Worm (Caenorhabditis elegans) whole organism, midembryonic: ENCODE results near the gene mdt-10.

ENCODE experiments used
- T22C8.4 ChIP-seq: fragments of 200-800 bp; sonication (Bioruptor generic); IDR thresholded peaks from 2 replicates; pipeline ENCODE4 v1.3.6; 2022; ENCODE audit warnings: missing genetic modification characterization, missing compliant biosample characterization
- cog-1 ChIP-seq: sonication (generic microtip); optimal IDR thresholded peaks from 2 replicates; lab custom pipeline; 2016; ENCODE audit warnings: missing genetic modification characterization, missing compliant biosample characterization
- flt-1 ChIP-seq: fragments of 200-800 bp; sonication (Bioruptor generic); IDR thresholded peaks from 2 replicates; pipeline ENCODE4 v1.3.6; 2022; ENCODE audit warnings: missing genetic modification characterization, missing compliant biosample characterization
- klf-2 ChIP-seq: fragments of 200-800 bp; sonication (Bioruptor generic); conservative IDR thresholded peaks from 2 replicates; pipeline ENCODE4 v1.3.6; 2022; ENCODE audit warnings: missing genetic modification reagents, missing genetic modification characterization, missing compliant biosample characterization
- med-1 ChIP-seq: sonication (generic microtip); optimal IDR thresholded peaks from 2 replicates; lab custom pipeline; 2017; ENCODE audit warnings: missing genetic modification characterization, mild to moderate bottlenecking, missing compliant biosample characterization, antibody characterized with exemption, missing genetic modification reagents; ENCODE audit not compliant: insufficient read depth
- tab-1 ChIP-seq: fragments of 200-800 bp; sonication (Bioruptor generic); IDR thresholded peaks from 2 replicates; pipeline ENCODE4 v1.3.6; 2022; ENCODE audit warnings: missing genetic modification characterization, missing compliant biosample characterization
- ztf-23 ChIP-seq: fragments of 200-800 bp; sonication (Bioruptor generic); IDR thresholded peaks from 2 replicates; pipeline ENCODE4 v1.3.6; 2022; ENCODE audit warnings: missing genetic modification reagents, missing genetic modification characterization, missing compliant biosample characterization

DNA sequence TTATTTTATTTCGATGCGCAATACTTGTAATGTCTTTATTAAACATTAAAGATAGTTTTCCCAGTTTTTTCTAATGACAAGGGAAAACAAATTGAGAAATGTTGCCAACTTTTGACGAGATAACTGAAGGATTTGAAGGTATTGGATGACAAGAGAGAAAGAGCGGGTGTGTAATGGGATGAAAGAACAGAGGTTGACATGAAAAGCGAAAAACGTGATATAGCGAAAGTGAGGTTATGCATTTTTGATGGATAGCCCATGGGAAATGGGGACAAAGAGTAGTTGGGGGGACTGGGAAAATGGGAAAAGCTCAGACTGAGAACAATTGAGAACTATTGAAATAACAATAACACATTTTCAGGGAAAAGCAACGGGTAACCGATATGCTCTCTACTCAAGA is 40.3 kb upstream of the mdt-10 start:
- TF ChIP-seq tab-1 (GFP tag; lab: Robert Waterston, UW): no peak
- no peak for TF ChIP-seq klf-2 (GFP tag; lab: Robert Waterston, UW)
- no peak for TF ChIP-seq T22C8.4
- no peak for TF ChIP-seq ztf-23
- no peak for TF ChIP-seq flt-1 (GFP tag; lab: Robert Waterston, UW)
- TF ChIP-seq med-1: no peak
- TF ChIP-seq cog-1: no peak
